Worm (Caenorhabditis elegans) whole organism, L2 larva: ENCODE measurements around the gene K01D12.20.
"Not testable (repeated sequence)": the region's sequence is repeated elsewhere in the genome, so short reads cannot be mapped to it uniquely, and the experiment has no call there.

Experiments used
- C34F6.9 ChIP-seq: fragments of 150-350 bp; optimal IDR thresholded peaks from 2 replicates; lab custom pipeline; 2014; ENCODE audit warnings: missing biosample characterization, missing genetic modification characterization
- F13H6.1 ChIP-seq: sonication (generic microtip); optimal IDR thresholded peaks from 2 replicates; lab custom pipeline; 2016; ENCODE audit warnings: missing genetic modification characterization, missing compliant biosample characterization
- R02D3.7 ChIP-seq: fragments of 150-350 bp; optimal IDR thresholded peaks from 2 replicates; lab custom pipeline; 2014; ENCODE audit warnings: missing biosample characterization, missing genetic modification characterization
- Y55F3AM.14 ChIP-seq: fragments of 200-800 bp; sonication (Bioruptor generic); optimal IDR thresholded peaks from 2 replicates; lab custom pipeline; 2018; ENCODE audit warnings: mild to moderate bottlenecking, missing genetic modification characterization, missing compliant biosample characterization
- ZK546.5 ChIP-seq: sonication (generic microtip); optimal IDR thresholded peaks from 2 replicates; lab custom pipeline; 2017; ENCODE audit warnings: missing biosample characterization, missing genetic modification characterization
- alr-1 ChIP-seq: fragments of 150-350 bp; optimal IDR thresholded peaks from 2 replicates; lab custom pipeline; 2014; ENCODE audit warnings: missing biosample characterization, missing genetic modification characterization
- ama-1 ChIP-seq: fragments of 150-350 bp; optimal IDR thresholded peaks from 2 replicates; lab custom pipeline; 2018; ENCODE audit warnings: inconsistent platforms
- blmp-1 ChIP-seq: sonication (generic microtip); optimal IDR thresholded peaks from 2 replicates; lab custom pipeline; 2017; ENCODE audit warnings: missing genetic modification characterization, mild to moderate bottlenecking, missing compliant biosample characterization, antibody characterized with exemption, moderate library complexity; ENCODE audit not compliant: insufficient read depth
- ceh-16 ChIP-seq: fragments of 150-350 bp; optimal IDR thresholded peaks from 2 replicates; lab custom pipeline; 2014; ENCODE audit warnings: missing biosample characterization, missing genetic modification characterization
- crh-2 ChIP-seq: sonication (generic microtip); optimal IDR thresholded peaks from 2 replicates; lab custom pipeline; 2017; ENCODE audit warnings: missing biosample characterization, missing genetic modification characterization
- dmd-4 ChIP-seq: sonication (generic microtip); optimal IDR thresholded peaks from 2 replicates; lab custom pipeline; 2017; ENCODE audit warnings: missing biosample characterization, missing genetic modification characterization
- elt-3 ChIP-seq: sonication (generic microtip); optimal IDR thresholded peaks from 2 replicates; lab custom pipeline; 2017; ENCODE audit warnings: missing biosample characterization, missing genetic modification characterization
- fos-1 ChIP-seq: fragments of 150-350 bp; optimal IDR thresholded peaks from 2 replicates; lab custom pipeline; 2014; ENCODE audit warnings: missing biosample characterization, missing genetic modification characterization
- lin-13 ChIP-seq: fragments of 150-350 bp; optimal IDR thresholded peaks from 2 replicates; lab custom pipeline; 2014; ENCODE audit warnings: missing biosample characterization, missing genetic modification reagents, missing genetic modification characterization
- lin-39 ChIP-seq: fragments of 150-350 bp; optimal IDR thresholded peaks from 2 replicates; lab custom pipeline; 2014; ENCODE audit warnings: missing biosample characterization, missing genetic modification reagents, missing genetic modification characterization
- mbf-1 ChIP-seq: sonication (generic microtip); optimal IDR thresholded peaks from 2 replicates; lab custom pipeline; 2017; ENCODE audit warnings: missing biosample characterization, missing genetic modification characterization
- nhr-10 ChIP-seq: sonication (generic microtip); optimal IDR thresholded peaks from 2 replicates; lab custom pipeline; 2017; ENCODE audit warnings: missing biosample characterization, missing genetic modification characterization
- nhr-11 ChIP-seq: fragments of 150-350 bp; optimal IDR thresholded peaks from 2 replicates; lab custom pipeline; 2014; ENCODE audit warnings: missing biosample characterization, missing genetic modification characterization
- nhr-12 ChIP-seq: fragments of 150-350 bp; optimal IDR thresholded peaks from 2 replicates; lab custom pipeline; 2014; ENCODE audit warnings: missing biosample characterization, missing genetic modification characterization
- nhr-129 ChIP-seq: fragments of 150-350 bp; optimal IDR thresholded peaks from 2 replicates; lab custom pipeline; 2014; ENCODE audit warnings: missing biosample characterization, missing genetic modification characterization
- nhr-23 ChIP-seq: fragments of 150-350 bp; optimal IDR thresholded peaks from 2 replicates; lab custom pipeline; 2014; ENCODE audit warnings: missing biosample characterization, missing genetic modification reagents, missing genetic modification characterization
- nhr-237 ChIP-seq: fragments of 150-350 bp; optimal IDR thresholded peaks from 2 replicates; lab custom pipeline; 2014; ENCODE audit warnings: missing biosample characterization, missing genetic modification characterization
- nhr-25 ChIP-seq: fragments of 150-350 bp; sonication (generic microtip); optimal IDR thresholded peaks from 3 replicates; lab custom pipeline; 2014; ENCODE audit warnings: missing biosample characterization, missing genetic modification characterization
- nhr-6 ChIP-seq: fragments of 150-350 bp; optimal IDR thresholded peaks from 2 replicates; lab custom pipeline; 2014; ENCODE audit warnings: missing biosample characterization, missing genetic modification characterization
- nhr-77 ChIP-seq: fragments of 150-350 bp; optimal IDR thresholded peaks from 2 replicates; lab custom pipeline; 2014; ENCODE audit warnings: missing biosample characterization, missing genetic modification characterization
- peb-1 ChIP-seq: fragments of 150-350 bp; optimal IDR thresholded peaks from 2 replicates; lab custom pipeline; 2014; ENCODE audit warnings: missing biosample characterization, missing genetic modification characterization
- sem-4 ChIP-seq: fragments of 150-350 bp; optimal IDR thresholded peaks from 2 replicates; lab custom pipeline; 2014; ENCODE audit warnings: missing biosample characterization, missing genetic modification reagents, missing genetic modification characterization
- sma-3 ChIP-seq: sonication (generic microtip); optimal IDR thresholded peaks from 2 replicates; lab custom pipeline; 2016; ENCODE audit warnings: missing genetic modification reagents, missing genetic modification characterization, missing compliant biosample characterization
- sma-9 ChIP-seq, 2 experiments: fragments of 150-350 bp in 1 of 2; sonication (generic microtip) in 1 of 2; optimal IDR thresholded peaks; 2 replicates each; lab custom pipeline; 2014 to 2016; ENCODE audit warnings: missing genetic modification characterization in 2 of 2, mild to moderate bottlenecking in 1 of 2, missing biosample characterization in 1 of 2, missing compliant biosample characterization in 1 of 2, missing genetic modification reagents in 1 of 2, moderate library complexity in 1 of 2
- snpc-4 ChIP-seq: fragments of 150-350 bp; optimal IDR thresholded peaks from 2 replicates; lab custom pipeline; 2014; ENCODE audit warnings: missing biosample characterization, missing genetic modification characterization
- unc-55 ChIP-seq: fragments of 150-350 bp; sonication (generic microtip); optimal IDR thresholded peaks from 3 replicates; lab custom pipeline; 2014; ENCODE audit warnings: missing biosample characterization, missing genetic modification reagents, missing genetic modification characterization
- unc-62 ChIP-seq: fragments of 150-350 bp; optimal IDR thresholded peaks from 2 replicates; lab custom pipeline; 2014; ENCODE audit warnings: missing biosample characterization, missing genetic modification reagents, missing genetic modification characterization
- zag-1 ChIP-seq: fragments of 150-350 bp; optimal IDR thresholded peaks from 2 replicates; lab custom pipeline; 2014; ENCODE audit warnings: missing biosample characterization, missing genetic modification characterization
- ztf-11 ChIP-seq: sonication (generic microtip); optimal IDR thresholded peaks from 2 replicates; lab custom pipeline; 2017; ENCODE audit warnings: missing biosample characterization, missing genetic modification characterization

The K01D12.20 gene

DNA sequence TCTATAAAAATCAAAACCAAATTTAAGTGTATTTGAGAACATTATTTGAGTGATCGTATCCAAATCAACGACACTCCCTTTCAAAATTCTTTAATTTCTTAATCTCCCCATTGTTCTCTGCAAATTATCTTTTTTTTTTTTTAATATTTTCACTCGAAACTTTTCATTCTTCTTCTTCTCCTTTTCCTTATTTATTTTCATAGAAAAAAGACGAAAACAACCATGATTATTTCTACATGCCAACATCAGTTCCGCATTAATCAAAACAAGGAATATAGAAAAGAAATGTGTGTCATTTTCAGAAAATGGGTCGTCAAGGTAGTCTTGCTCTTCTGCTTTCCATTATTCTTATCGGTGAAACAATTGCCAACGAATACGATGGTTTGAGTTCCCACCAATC lies 3.1 kb downstream of the K01D12.20 start, which contains the start of gene K01D12.5:
TSS of gene K01D12.5 (plus strand) at position 301 of the 400 bp plus-strand sequence.
- TF ChIP-seq ceh-16 (no peak), dmd-4 (tag; lab: Kevin White, UChicago) (no peak), unc-62 (no peak), snpc-4 (no peak), sma-9 (GFP tag; optimal IDR thresholded peaks at IDR 0.05; lab: Kevin White, UChicago) (no peak), sma-9 (tag; optimal IDR thresholded peaks at IDR 0.05; lab: Kevin White, UChicago) (no peak)

- TF ChIP-seq ZK546.5 (no peak), lin-13 (GFP tag; lab: Kevin White, UChicago) (no peak)
Observed at ce11 chrV:12395699-12396098, 4.9 kb downstream of the K01D12.20 start, which contains the start of gene twk-14. TSS of gene twk-14 (minus strand) at chrV:12395706.

DNA sequence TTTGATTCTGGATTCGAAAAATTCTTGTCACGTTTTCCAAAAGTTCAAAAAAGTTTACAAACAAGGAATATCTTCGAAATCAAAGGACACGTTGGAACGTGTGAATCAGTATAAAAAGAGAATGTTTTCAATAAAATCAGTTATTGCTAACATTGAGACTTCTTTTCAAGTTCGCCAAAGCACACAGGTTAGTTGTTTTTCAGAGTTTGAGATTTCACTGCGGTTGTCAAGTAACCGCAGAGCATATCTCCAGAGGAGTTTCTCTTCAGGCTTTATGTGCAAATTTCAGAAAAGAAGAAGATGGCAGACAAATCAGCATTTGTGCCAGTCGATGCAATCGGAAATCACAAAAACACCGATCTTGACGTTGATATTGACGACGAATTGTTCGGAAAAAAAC lies 14.5 kb downstream of the K01D12.20 start, which contains the start of gene K01D12.15:
TSS of gene K01D12.15 (plus strand) at position 301 of the 400 bp plus-strand sequence.
- no peak for TF ChIP-seq nhr-77 (tag; lab: Kevin White, UChicago)
- no peak for TF ChIP-seq nhr-11 (tag; lab: Kevin White, UChicago)
- no peak for TF ChIP-seq nhr-23 (tag; lab: Kevin White, UChicago)
- no peak for TF ChIP-seq peb-1 (tag; lab: Kevin White, UChicago)
- no peak for TF ChIP-seq snpc-4
- TF ChIP-seq zag-1 = no peak
- no peak for TF ChIP-seq lin-39 (tag; lab: Kevin White, UChicago)
- no peak for TF ChIP-seq nhr-129 (tag; lab: Kevin White, UChicago)
- no peak for TF ChIP-seq Y55F3AM.14 (GFP tag; lab: Kevin White, UChicago)
- no peak for TF ChIP-seq ceh-16
- TF ChIP-seq ztf-11 (tag; lab: Kevin White, UChicago) = no peak
- no peak for TF ChIP-seq unc-62
- no peak for TF ChIP-seq sma-3 (GFP tag; lab: Kevin White, UChicago)
- TF ChIP-seq nhr-25 (tag; lab: Kevin White, UChicago) = no peak
- no peak for TF ChIP-seq R02D3.7 (tag; lab: Kevin White, UChicago)
- TF ChIP-seq, all 48 proteins: peak for 0

DNA sequence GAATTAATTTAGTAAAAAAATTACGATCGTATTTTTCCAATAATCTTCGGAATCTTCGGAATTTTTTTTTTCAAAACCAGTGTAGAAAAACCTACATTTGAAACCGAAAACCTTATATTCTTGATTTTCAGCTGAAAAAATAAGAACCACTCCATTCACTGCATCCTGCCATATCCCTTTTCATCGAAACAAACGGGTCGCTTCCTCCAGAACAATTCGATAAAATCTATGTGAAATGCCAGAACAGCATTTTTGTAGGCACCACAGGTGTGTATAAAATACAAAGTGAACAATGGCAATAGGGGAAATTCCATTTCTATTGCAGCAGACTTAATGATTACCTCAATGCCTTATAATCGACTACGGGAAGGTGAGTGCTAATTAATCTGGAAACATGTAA lies 23.4 kb downstream of the K01D12.20 start, which contains the start of gene K01D12.1:
TSS of gene K01D12.1 (plus strand) at position 301 of the 400 bp plus-strand sequence.
- TF ChIP-seq elt-3 (tag; lab: Kevin White, UChicago) (no peak), unc-62 (no peak), unc-55 (GFP tag; lab: Kevin White, UChicago) (no peak), sma-3 (GFP tag; lab: Kevin White, UChicago) (no peak), ama-1 (lab: Kevin White, UChicago) (no peak), ceh-16 (no peak), mbf-1 (no peak), F13H6.1 (tag; lab: Kevin White, UChicago) (no peak), fos-1 (tag; lab: Kevin White, UChicago) (no peak), C34F6.9 (tag; lab: Kevin White, UChicago) (no peak)

DNA sequence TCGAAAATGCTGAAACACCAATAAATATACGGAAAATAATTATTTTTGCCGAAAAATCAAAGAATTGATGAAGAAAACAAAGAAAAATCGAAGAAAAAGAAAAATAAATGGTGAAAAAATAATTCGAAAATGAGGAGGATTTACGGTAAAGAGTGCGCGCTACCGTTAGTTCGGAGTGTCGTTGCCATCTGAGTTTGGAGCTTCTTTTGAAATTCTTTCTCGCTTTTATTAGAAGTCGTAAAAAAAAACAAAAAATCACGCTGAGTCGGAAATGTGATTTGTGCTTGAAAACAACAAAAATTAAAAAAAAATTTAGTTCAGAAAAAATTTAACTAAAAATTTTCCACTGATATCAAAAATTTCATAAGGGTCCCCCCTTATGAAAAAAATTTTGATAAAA lies 26.4 kb downstream of the K01D12.20 start, which contains the start of gene F23H12.10:
TSS of gene F23H12.10 (minus strand) at position 12 of the 400 bp plus-strand sequence.
- not testable (repeated sequence) for TF ChIP-seq sma-3 (GFP tag; lab: Kevin White, UChicago); blmp-1 (tag; lab: Kevin White, UChicago); nhr-11 (tag; lab: Kevin White, UChicago)

DNA sequence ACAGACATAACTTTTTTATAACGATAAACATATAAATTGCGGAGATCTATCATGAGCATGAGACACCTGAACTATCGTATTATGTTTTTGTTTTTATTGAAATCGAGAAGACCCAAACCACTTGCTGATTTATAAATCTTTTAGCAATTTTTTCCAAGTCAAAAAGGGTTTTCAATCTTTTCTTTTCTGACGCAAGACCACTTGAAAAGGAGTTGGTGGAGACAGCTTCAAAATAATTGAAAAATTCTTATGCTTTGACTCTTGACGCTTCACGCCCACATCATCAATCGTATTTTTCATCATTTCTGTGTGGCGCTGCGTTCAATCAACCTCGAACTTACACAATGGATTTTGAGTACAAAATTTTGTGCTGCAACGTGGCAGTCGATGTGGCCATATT lies 29.2 kb downstream of the K01D12.20 start, which contains the start of gene F23H12.7:
TSS of gene F23H12.7 (plus strand) at position 301 of the 400 bp plus-strand sequence.
- no peak for TF ChIP-seq nhr-6
- TF ChIP-seq sem-4 (tag; lab: Kevin White, UChicago) = no peak
- no peak for TF ChIP-seq nhr-12 (tag; lab: Kevin White, UChicago)
- no peak for TF ChIP-seq nhr-10 (tag; lab: Kevin White, UChicago)
- TF ChIP-seq elt-3 (tag; lab: Kevin White, UChicago) = no peak
- TF ChIP-seq fos-1 (tag; lab: Kevin White, UChicago) = no peak
- TF ChIP-seq sma-3 (GFP tag; lab: Kevin White, UChicago) = no peak
- TF ChIP-seq crh-2 (tag; lab: Kevin White, UChicago) = no peak
- TF ChIP-seq nhr-237 (tag; lab: Kevin White, UChicago) = no peak
- TF ChIP-seq mbf-1 = no peak
- no peak for TF ChIP-seq lin-39 (tag; lab: Kevin White, UChicago)
- TF ChIP-seq nhr-23 (tag; lab: Kevin White, UChicago) = no peak
- TF ChIP-seq nhr-11 (tag; lab: Kevin White, UChicago) = no peak
- no peak for TF ChIP-seq alr-1 (tag; lab: Kevin White, UChicago)
- TF ChIP-seq, all 48 proteins: peak for 0
